Worm (Caenorhabditis elegans): Measurements from ENCODE around the gene col-14.

col-14 gene

ce11 chrIV:7754114-7754513 is 906 bp downstream of the col-14 start:
- TF ChIP-seq ham-2 (GFP tag; optimal IDR thresholded peaks at IDR 0.05) (no peak), cnd-1 (tag; optimal IDR thresholded peaks at IDR 0.05) (no peak), mls-2 (tag; optimal IDR thresholded peaks at IDR 0.05) (no peak), sptf-1 (tag; optimal IDR thresholded peaks at IDR 0.05) (no peak), hlh-1 (tag; optimal IDR thresholded peaks at IDR 0.05) (no peak)

ce11 chrIV:7757245-7757644 is 4.0 kb downstream of the col-14 start, which contains the start of gene C46A5.4:
Gene C46A5.4 (minus strand): TSS chrIV:7757345.
- no peak for TF ChIP-seq lin-32 (GFP tag; optimal IDR thresholded peaks at IDR 0.05)
- peak; percentile 57 for TF ChIP-seq zip-8 (tag; optimal IDR thresholded peaks at IDR 0.05)

- TF ChIP-seq ceh-83 (GFP tag; optimal IDR thresholded peaks at IDR 0.05) (no peak), bed-3 (GFP tag; optimal IDR thresholded peaks at IDR 0.05) (no peak), zip-8 (tag; optimal IDR thresholded peaks at IDR 0.05) (no peak), nhr-2 (tag; optimal IDR thresholded peaks at IDR 0.05) (no peak), lin-13 (tag; optimal IDR thresholded peaks at IDR 0.05) (no peak), nhr-76 (tag; optimal IDR thresholded peaks at IDR 0.05) (no peak), nhr-12 (tag; optimal IDR thresholded peaks at IDR 0.05) (no peak), hlh-1 (tag; optimal IDR thresholded peaks at IDR 0.05) (no peak), ceh-43 (GFP tag; optimal IDR thresholded peaks at IDR 0.05) (no peak), lsy-2 (tag; optimal IDR thresholded peaks at IDR 0.05) (no peak), sem-2 (GFP tag; optimal IDR thresholded peaks at IDR 0.05) (no peak), unc-120 (tag; optimal IDR thresholded peaks at IDR 0.05; ENCODE audit: poor library complexity, severe bottlenecking) (no peak), sptf-1 (tag; optimal IDR thresholded peaks at IDR 0.05) (no peak), tbx-8 (GFP tag; optimal IDR thresholded peaks at IDR 0.05) (no peak), mep-1 (tag; optimal IDR thresholded peaks at IDR 0.05) (no peak), ceh-39 (tag; optimal IDR thresholded peaks at IDR 0.05) (no peak), ztf-11 (tag; optimal IDR thresholded peaks at IDR 0.05) (no peak), nhr-237 (tag; optimal IDR thresholded peaks at IDR 0.05) (no peak), blmp-1 (tag; optimal IDR thresholded peaks at IDR 0.05) (no peak), flh-1 (GFP tag; optimal IDR thresholded peaks at IDR 0.05) (no peak)
Measured at ce11 chrIV:7759527-7759926, 6.3 kb downstream of the col-14 start, which contains the start of gene dsb-3. Gene dsb-3 (minus strand): TSS chrIV:7759627.

ce11 chrIV:7760117-7760516 is 6.9 kb downstream of the col-14 start, which contains the start of gene del-7:
Gene del-7 (plus strand): TSS chrIV:7760417.
- TF ChIP-seq nhr-2 (tag; optimal IDR thresholded peaks at IDR 0.05) (no peak), ceh-83 (GFP tag; optimal IDR thresholded peaks at IDR 0.05) (no peak), sem-2 (GFP tag; optimal IDR thresholded peaks at IDR 0.05) (no peak), zip-8 (tag; optimal IDR thresholded peaks at IDR 0.05) (no peak), unc-62 (GFP tag; optimal IDR thresholded peaks at IDR 0.05) (no peak), nhr-76 (tag; optimal IDR thresholded peaks at IDR 0.05) (no peak), flh-1 (GFP tag; optimal IDR thresholded peaks at IDR 0.05) (no peak), nhr-28 (tag; optimal IDR thresholded peaks at IDR 0.05) (no peak), unc-39 (tag; optimal IDR thresholded peaks at IDR 0.05) (no peak), mab-5 (tag; optimal IDR thresholded peaks at IDR 0.05) (no peak), lsy-2 (tag; optimal IDR thresholded peaks at IDR 0.05) (no peak), sptf-1 (tag; optimal IDR thresholded peaks at IDR 0.05) (no peak)

ce11 chrIV:7763748-7764147 is 10.5 kb downstream of the col-14 start, which contains the start of the genes C46A5.6 and C46A5.1:
Gene C46A5.6 (minus strand): TSS chrIV:7763848.
Gene C46A5.1 (plus strand): TSS chrIV:7763931.
- TF ChIP-seq sptf-1 (tag; optimal IDR thresholded peaks at IDR 0.05): no peak
- no peak for TF ChIP-seq unc-39 (tag; optimal IDR thresholded peaks at IDR 0.05)
- no peak for TF ChIP-seq unc-120 (tag; optimal IDR thresholded peaks at IDR 0.05; ENCODE audit: poor library complexity, severe bottlenecking)
- TF ChIP-seq nhr-12 (tag; optimal IDR thresholded peaks at IDR 0.05): no peak
- TF ChIP-seq ceh-43 (GFP tag; optimal IDR thresholded peaks at IDR 0.05): no peak
- TF ChIP-seq pha-4 (tag; optimal IDR thresholded peaks at IDR 0.05): no peak

ce11 chrIV:7764319-7764718 is 11.1 kb downstream of the col-14 start:
- TF ChIP-seq flh-1 (GFP tag; optimal IDR thresholded peaks at IDR 0.05) (no peak), M03D4.4 (tag; optimal IDR thresholded peaks at IDR 0.05) (no peak), ceh-39 (tag; optimal IDR thresholded peaks at IDR 0.05) (no peak)

Measured in whole organism, mixed stage, embryonic.